Worm (Caenorhabditis elegans) whole organism, young adult: ENCODE results near the gene epic-2.

Source experiments
- ama-1 ChIP-seq, 3 experiments: fragments of 150-350 bp in 1 of 3; sonication (generic microtip) in 2 of 3; optimal IDR thresholded peaks; 2 replicates each; lab custom pipeline; 2014 to 2018; ENCODE audit warnings: missing biosample characterization in 2 of 3, missing genetic modification characterization in 2 of 3, missing genetic modification reagents in 2 of 3
- ets-4 ChIP-seq: fragments of 200-800 bp; sonication (Bioruptor generic); optimal IDR thresholded peaks from 2 replicates; lab custom pipeline; 2018; ENCODE audit warnings: mild to moderate bottlenecking, missing genetic modification characterization, missing compliant biosample characterization
- hrde-1 ChIP-seq: sonication (generic microtip); optimal IDR thresholded peaks from 2 replicates; lab custom pipeline; 2016; ENCODE audit warnings: missing genetic modification characterization, mild to moderate bottlenecking, missing compliant biosample characterization, moderate library complexity, missing genotype, missing genetic modification reagents, borderline replicate concordance
- unc-62 ChIP-seq: fragments of 150-350 bp; optimal IDR thresholded peaks from 2 replicates; lab custom pipeline; 2014; ENCODE audit warnings: missing biosample characterization, missing genetic modification reagents, missing genetic modification characterization

DNA sequence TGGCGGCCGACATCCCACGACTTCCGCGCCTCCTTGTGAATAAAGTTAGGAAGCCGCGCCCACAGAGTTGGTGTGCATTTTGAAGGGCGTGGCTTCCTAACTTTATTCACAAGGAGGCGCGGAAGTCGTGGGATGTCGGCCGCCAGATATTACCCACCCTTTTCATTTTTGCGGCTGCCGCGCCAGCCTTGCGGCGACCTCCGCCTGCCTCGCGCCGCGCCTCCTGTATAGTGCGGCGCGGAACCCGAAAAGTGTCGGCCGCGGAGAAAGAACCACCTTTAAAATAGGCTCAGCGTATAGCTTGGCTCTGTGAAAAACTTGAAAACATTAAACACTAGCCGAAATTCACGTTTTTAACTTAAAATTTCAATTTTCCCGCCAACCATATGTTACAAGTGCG, 42.9 kb downstream of the epic-2 start:
- TF ChIP-seq hrde-1 (tag; lab: Kevin White, UChicago) (no peak), unc-62 (GFP tag; lab: Kevin White, UChicago) (no peak), ets-4 (GFP tag; lab: Kevin White, UChicago) (no peak), ama-1 (optimal IDR thresholded peaks at IDR 0.05; lab: Kevin White, UChicago) (no peak), ama-1 (GFP tag; optimal IDR thresholded peaks at IDR 0.05; lab: Kevin White, UChicago) (no peak)
